Fruit fly (Drosophila melanogaster): ENCODE results near the gene CG4887.

CG4887 gene

DNA sequence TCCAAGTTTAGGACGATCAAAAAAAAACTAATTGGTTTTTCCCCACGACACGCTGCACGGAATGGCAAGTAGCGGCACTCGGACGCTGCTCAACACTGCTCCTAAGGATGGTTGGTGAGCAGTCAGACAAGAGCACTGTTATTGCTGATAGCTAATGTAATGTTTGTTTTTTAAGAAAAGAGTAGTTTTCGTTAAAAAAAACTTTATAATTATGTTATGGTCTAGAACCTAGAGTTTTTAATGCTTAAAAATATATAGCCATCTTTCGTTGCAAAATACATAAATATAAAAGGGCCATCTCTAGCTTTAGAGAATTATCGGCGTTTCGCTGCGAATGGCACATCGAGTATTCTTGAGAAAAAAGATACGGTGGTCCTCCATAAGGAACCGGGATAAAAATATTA is at the start of gene CG4887, which contains the start of gene Charon (continued):
- TF ChIP-seq run (tag; optimal IDR thresholded peaks at IDR 0.05) (no peak), Abd-B (GFP tag; optimal IDR thresholded peaks at IDR 0.05) (peak; percentile 87), zfh1 (GFP tag; IDR thresholded peaks at IDR 0.05) (peak; percentile 77), CG17385 (GFP tag; optimal IDR thresholded peaks at IDR 0.05) (peak; percentile 80), CG11093 (GFP tag; IDR thresholded peaks at IDR 0.05) (peak; percentile 70; the same call in 2 of the 3 replicates), CG11456 (GFP tag; IDR thresholded peaks at IDR 0.05) (peak; percentile 82), CG14667 (GFP tag; IDR thresholded peaks at IDR 0.05) (peak; percentile 68), CG2120 (GFP tag; optimal IDR thresholded peaks at IDR 0.05) (peak; percentile 94), CG4282 (GFP tag; optimal IDR thresholded peaks at IDR 0.05) (peak; percentile 62), Atf3 (GFP tag; optimal IDR thresholded peaks at IDR 0.05) (peak; percentile 76), dmrt99B (tag; optimal IDR thresholded peaks at IDR 0.05) (no peak), Adf1 (GFP tag; IDR thresholded peaks at IDR 0.05) (peak; percentile 43; the same call in 1 of the 2 replicates), CG13424 (tag; optimal IDR thresholded peaks at IDR 0.05) (peak; percentile 90), tx (GFP tag; optimal IDR thresholded peaks at IDR 0.05) (peak; percentile 79), tna (GFP tag; IDR thresholded peaks at IDR 0.05; ENCODE audit: partially characterized antibody) (no peak), Doc3 (GFP tag; IDR thresholded peaks at IDR 0.05; ENCODE audit: partially characterized antibody) (peak; percentile 65; the same call in 2 of the 3 replicates), CG4707 (GFP tag; optimal IDR thresholded peaks at IDR 0.05) (no peak), CG6654 (GFP tag; optimal IDR thresholded peaks at IDR 0.05) (peak; percentile 16), Scr (GFP tag; IDR thresholded peaks at IDR 0.05; ENCODE audit: partially characterized antibody) (peak; percentile 82), CG18599 (GFP tag; optimal IDR thresholded peaks at IDR 0.05) (peak; percentile 87), zen2 (GFP tag; IDR thresholded peaks at IDR 0.05; ENCODE audit: partially characterized antibody) (no peak), CG43689 (GFP tag; IDR thresholded peaks at IDR 0.05) (no peak), lilli (GFP tag; optimal IDR thresholded peaks at IDR 0.05) (peak; percentile 93), CG30431 (GFP tag; optimal IDR thresholded peaks at IDR 0.05) (peak; percentile 57), CG7372 (GFP tag; IDR thresholded peaks at IDR 0.05) (peak; percentile 83; the same call in 1 of the 2 replicates), gsb (GFP tag; IDR thresholded peaks at IDR 0.05) (no peak), Vsx1 (GFP tag; optimal IDR thresholded peaks at IDR 0.05) (no peak), CG7556 (GFP tag; optimal IDR thresholded peaks at IDR 0.05) (no peak), CG3847 (GFP tag; IDR thresholded peaks at IDR 0.05) (peak; percentile 92), NK7.1 (GFP tag; optimal IDR thresholded peaks at IDR 0.05) (peak; percentile 45), wek (GFP tag; optimal IDR thresholded peaks at IDR 0.05) (no peak), sob (GFP tag; IDR thresholded peaks at IDR 0.05) (peak; percentile 89), twi (tag; optimal IDR thresholded peaks at IDR 0.05) (peak; percentile 70), CG10267 (tag; optimal IDR thresholded peaks at IDR 0.05) (peak; percentile 97), CG10431 (GFP tag; optimal IDR thresholded peaks at IDR 0.05) (no peak), kah (GFP tag; optimal IDR thresholded peaks at IDR 0.05) (peak; percentile 54), CG13775 (GFP tag; optimal IDR thresholded peaks at IDR 0.05) (peak; percentile 88), CG16863 (GFP tag; optimal IDR thresholded peaks at IDR 0.05) (peak; percentile 84), ci (GFP tag; IDR thresholded peaks at IDR 0.05) (peak; percentile 76), Blimp-1 (GFP tag; optimal IDR thresholded peaks at IDR 0.05) (no peak), prd (optimal IDR thresholded peaks at IDR 0.05) (no peak), prd (GFP tag; IDR thresholded peaks at IDR 0.05) (peak; percentile 89), H2.0 (GFP tag; IDR thresholded peaks at IDR 0.05) (peak; percentile 56), Ptx1 (GFP tag; IDR thresholded peaks at IDR 0.05) (peak; percentile 85), Lpt (GFP tag; optimal IDR thresholded peaks at IDR 0.05) (no peak), Gug (GFP tag; IDR thresholded peaks at IDR 0.05) (peak; percentile 83), CG10366 (GFP tag; IDR thresholded peaks at IDR 0.05) (peak; percentile 82), tup (GFP tag; optimal IDR thresholded peaks at IDR 0.05) (peak; percentile 35), CG17359 (tag; optimal IDR thresholded peaks at IDR 0.05) (no peak), Dip3 (GFP tag; optimal IDR thresholded peaks at IDR 0.05) (peak; percentile 91), trem (tag; optimal IDR thresholded peaks at IDR 0.05) (peak; percentile 71)
